Fruit fly (Drosophila melanogaster) whole organism, pupa: ENCODE measurements around the gene Xe7.

Experiments
- CG10348 ChIP-seq: fragments of 200-800 bp; sonication (Bioruptor generic); IDR thresholded peaks from 2 replicates; pipeline ENCODE4 v1.3.6; 2022; ENCODE audit warnings: missing biosample characterization, missing genetic modification characterization
- CG14655 ChIP-seq: fragments of 200-800 bp; sonication (Bioruptor generic); optimal IDR thresholded peaks from 3 replicates; lab custom pipeline; 2017; ENCODE audit warnings: mild to moderate bottlenecking, missing biosample characterization, missing genetic modification reagents, missing genetic modification characterization
- CG32121 ChIP-seq: fragments of 200-800 bp; sonication (Bioruptor generic); IDR thresholded peaks from 2 replicates; pipeline ENCODE4 v1.3.6; 2022; ENCODE audit warnings: missing biosample characterization, missing genetic modification characterization
- CG34367 ChIP-seq: fragments of 200-800 bp; sonication (Bioruptor generic); optimal IDR thresholded peaks from 2 replicates; lab custom pipeline; 2018; ENCODE audit warnings: missing biosample characterization, mild to moderate bottlenecking, missing genetic modification characterization
- CG4496 ChIP-seq: fragments of 200-800 bp; sonication (Bioruptor generic); IDR thresholded peaks from 3 replicates; pipeline ENCODE4 v1.3.6; 2022; ENCODE audit warnings: missing biosample characterization, missing genetic modification characterization
- CG8301 ChIP-seq: fragments of 200-800 bp; sonication (Bioruptor generic); optimal IDR thresholded peaks from 2 replicates; lab custom pipeline; 2018; ENCODE audit warnings: missing biosample characterization, mild to moderate bottlenecking, missing genetic modification characterization
- CG9948 ChIP-seq: fragments of 200-800 bp; sonication (Bioruptor generic); optimal IDR thresholded peaks from 2 replicates; lab custom pipeline; 2018; ENCODE audit warnings: missing biosample characterization, mild to moderate bottlenecking, missing genetic modification characterization, moderate library complexity
- EcR ChIP-seq: fragments of 200-800 bp; sonication (Bioruptor generic); optimal IDR thresholded peaks from 3 replicates; lab custom pipeline; 2019; ENCODE audit warnings: missing biosample characterization, missing genetic modification characterization, mild to moderate bottlenecking, moderate library complexity, missing genetic modification reagents
- Ets98B ChIP-seq: fragments of 200-800 bp; sonication (Bioruptor generic); IDR thresholded peaks from 2 replicates; pipeline ENCODE4 v1.3.6; 2022; ENCODE audit warnings: missing biosample characterization, missing genetic modification characterization
- Snoo ChIP-seq: fragments of 200-800 bp; sonication (Bioruptor generic); optimal IDR thresholded peaks from 3 replicates; lab custom pipeline; 2017; ENCODE audit warnings: missing biosample characterization, mild to moderate bottlenecking, missing genetic modification characterization, inconsistent platforms
- gl ChIP-seq: fragments of 200-800 bp; sonication (Bioruptor generic); optimal IDR thresholded peaks from 2 replicates; lab custom pipeline; 2018; ENCODE audit warnings: missing biosample characterization, mild to moderate bottlenecking, missing genetic modification characterization

- TF ChIP-seq CG8301 (tag; lab: Kevin White, UChicago) (no peak), CG32121 (GFP tag; lab: Robert Waterston, UW) (no peak), CG34367 (tag; lab: Kevin White, UChicago) (no peak), gl (no peak), EcR (GFP tag; lab: Kevin White, UChicago) (no peak), CG9948 (no peak), CG10348 (no peak), CG14655 (GFP tag; lab: Kevin White, UChicago) (no peak), Ets98B (peak; percentile 5; the same call in 1 of the 2 replicates), CG4496 (GFP tag; lab: Robert Waterston, UW) (no peak), Snoo (tag; lab: Kevin White, UChicago) (no peak)
These were observed 16.3 kb upstream of the Xe7 start, which contains the start of the genes Rab23 and plx for dm6 chr3R:5685269-5686048.
